Fruit fly (Drosophila melanogaster) whole organism, embryonic: ENCODE results near the gene CG7328.

Source experiments
- BtbVII ChIP-seq: fragments of 200-800 bp; sonication (Bioruptor generic); optimal IDR thresholded peaks from 3 replicates; lab custom pipeline; 2017; ENCODE audit warnings: missing biosample characterization, mild to moderate bottlenecking, missing genetic modification characterization
- Bteb2 ChIP-seq: fragments of 200-800 bp; sonication (Bioruptor generic); optimal IDR thresholded peaks from 2 replicates; lab custom pipeline; 2016; ENCODE audit warnings: missing biosample characterization, missing genetic modification characterization
- CG10462 ChIP-seq: fragments of 200-800 bp; sonication (Bioruptor generic); optimal IDR thresholded peaks from 2 replicates; lab custom pipeline; 2016; ENCODE audit warnings: missing biosample characterization, missing genetic modification characterization
- CG10979 ChIP-seq: fragments of 200-800 bp; sonication (Bioruptor generic); optimal IDR thresholded peaks from 2 replicates; lab custom pipeline; 2018; ENCODE audit warnings: missing biosample characterization, mild to moderate bottlenecking, missing genetic modification characterization, moderate library complexity
- CG12236 ChIP-seq: fragments of 200-800 bp; sonication (Bioruptor generic); optimal IDR thresholded peaks from 2 replicates; lab custom pipeline; 2016; ENCODE audit warnings: missing biosample characterization, missing genetic modification characterization
- CG1602 ChIP-seq: fragments of 200-800 bp; sonication (Bioruptor generic); optimal IDR thresholded peaks from 3 replicates; lab custom pipeline; 2016; ENCODE audit warnings: missing biosample characterization, missing genetic modification characterization
- CG17361 ChIP-seq: fragments of 200-800 bp; sonication (Bioruptor generic); IDR thresholded peaks from 3 replicates; pipeline ENCODE4 v1.3.6; 2022; ENCODE audit warnings: missing biosample characterization, missing genetic modification characterization
- CG1792 ChIP-seq: fragments of 200-800 bp; sonication (Bioruptor generic); optimal IDR thresholded peaks from 2 replicates; lab custom pipeline; 2016; ENCODE audit warnings: missing biosample characterization, missing genetic modification characterization
- CG2116 ChIP-seq: fragments of 200-800 bp; sonication (Bioruptor generic); optimal IDR thresholded peaks from 3 replicates; lab custom pipeline; 2018; ENCODE audit warnings: missing biosample characterization, mild to moderate bottlenecking, missing genetic modification characterization
- CG34224 ChIP-seq: fragments of 200-800 bp; sonication (Bioruptor generic); IDR thresholded peaks from 3 replicates; pipeline ENCODE4 v1.3.6; 2022; ENCODE audit warnings: missing biosample characterization, missing genetic modification characterization; ENCODE audit not compliant: partially characterized antibody
- CG43689 ChIP-seq: fragments of 200-800 bp; sonication (Bioruptor generic); IDR thresholded peaks from 2 replicates; pipeline ENCODE4 v1.3.6; 2022; ENCODE audit warnings: missing biosample characterization, missing genetic modification characterization
- CG4820 ChIP-seq: fragments of 200-800 bp; sonication (Bioruptor generic); optimal IDR thresholded peaks from 3 replicates; lab custom pipeline; 2016; ENCODE audit warnings: missing biosample characterization, missing genetic modification characterization
- CG6272 ChIP-seq: fragments of 200-800 bp; sonication (Bioruptor generic); IDR thresholded peaks from 2 replicates; pipeline ENCODE4 v1.3.6; 2022; ENCODE audit warnings: missing biosample characterization, missing genetic modification characterization
- CG6654 ChIP-seq: fragments of 200-800 bp; sonication (Bioruptor generic); optimal IDR thresholded peaks from 2 replicates; lab custom pipeline; 2017; ENCODE audit warnings: missing biosample characterization, mild to moderate bottlenecking, missing genetic modification characterization
- CG6854 ChIP-seq: fragments of 200-800 bp; sonication (Bioruptor generic); optimal IDR thresholded peaks from 3 replicates; lab custom pipeline; 2017; ENCODE audit warnings: missing biosample characterization, mild to moderate bottlenecking, missing genetic modification characterization
- CG9437 ChIP-seq: fragments of 200-800 bp; sonication (Bioruptor generic); optimal IDR thresholded peaks from 2 replicates; lab custom pipeline; 2018; ENCODE audit warnings: missing biosample characterization, mild to moderate bottlenecking, missing genetic modification characterization
- Dbx ChIP-seq: fragments of 200-800 bp; sonication (Bioruptor generic); IDR thresholded peaks from 3 replicates; pipeline ENCODE4 v1.3.6; 2022; ENCODE audit warnings: missing biosample characterization, missing genetic modification characterization
- Dip2 ChIP-seq: fragments of 200-800 bp; sonication (Bioruptor generic); IDR thresholded peaks from 2 replicates; pipeline ENCODE4 v1.3.6; 2022; ENCODE audit warnings: missing biosample characterization, missing genetic modification characterization
- Dip3 ChIP-seq: fragments of 200-800 bp; sonication (Bioruptor generic); optimal IDR thresholded peaks from 3 replicates; lab custom pipeline; 2016; ENCODE audit warnings: missing biosample characterization, missing genetic modification characterization
- Dll ChIP-seq: fragments of 200-800 bp; sonication (Bioruptor generic); IDR thresholded peaks from 4 replicates; pipeline ENCODE4 v1.3.6; 2022; ENCODE audit warnings: missing biosample characterization, missing genetic modification characterization; ENCODE audit not compliant: partially characterized antibody
- Drgx ChIP-seq: fragments of 200-800 bp; sonication (Bioruptor generic); IDR thresholded peaks from 2 replicates; pipeline ENCODE4 v1.3.6; 2022; ENCODE audit warnings: missing biosample characterization, missing genetic modification characterization
- Eip74EF ChIP-seq, 2 experiments: fragments of 200-800 bp in 1 of 2; fragments of >200 bp in 1 of 2; sonication (Bioruptor generic) in 1 of 2; optimal IDR thresholded peaks; 2 replicates each; lab custom pipeline; 2017 to 2019; ENCODE audit warnings: missing biosample characterization in 2 of 2, missing genetic modification characterization in 2 of 2, mild to moderate bottlenecking in 1 of 2, moderate library complexity in 1 of 2
- HHEX ChIP-seq: fragments of 200-800 bp; sonication (Bioruptor generic); optimal IDR thresholded peaks from 3 replicates; lab custom pipeline; 2017; ENCODE audit warnings: missing biosample characterization, mild to moderate bottlenecking, missing genetic modification characterization, missing genetic modification reagents
- Hmx ChIP-seq: fragments of 200-800 bp; sonication (Bioruptor generic); optimal IDR thresholded peaks from 2 replicates; lab custom pipeline; 2016; ENCODE audit warnings: missing biosample characterization, missing genetic modification characterization
- Hr51 ChIP-seq, 2 experiments: fragments of 200-800 bp; sonication (Bioruptor generic); optimal IDR thresholded peaks; 2 replicates in 1 of 2; 3 replicates in 1 of 2; lab custom pipeline; 2016 to 2018; ENCODE audit warnings: missing biosample characterization in 2 of 2, missing genetic modification characterization in 2 of 2, mild to moderate bottlenecking in 1 of 2, moderate library complexity in 1 of 2
- MBD-R2 ChIP-seq: fragments of 200-800 bp; sonication (Bioruptor generic); IDR thresholded peaks from 2 replicates; pipeline ENCODE4 v1.3.6; 2022; ENCODE audit warnings: missing biosample characterization, missing genetic modification characterization
- Myb ChIP-seq: fragments of 200-800 bp; sonication (Bioruptor generic); optimal IDR thresholded peaks from 2 replicates; lab custom pipeline; 2016; ENCODE audit warnings: missing biosample characterization, missing genetic modification characterization
- Oli ChIP-seq: fragments of 200-800 bp; sonication (Bioruptor generic); optimal IDR thresholded peaks from 2 replicates; lab custom pipeline; 2018; ENCODE audit warnings: missing biosample characterization, mild to moderate bottlenecking, missing genetic modification characterization, moderate library complexity
- Pdp1 ChIP-seq, 2 experiments: fragments of 200-800 bp; sonication (Bioruptor generic); optimal IDR thresholded peaks; 3 replicates each; lab custom pipeline; 2016; ENCODE audit warnings: missing biosample characterization in 2 of 2, missing genetic modification characterization in 2 of 2, mild to moderate bottlenecking in 1 of 2, moderate library complexity in 1 of 2
- Ssrp ChIP-seq: fragments of 200-800 bp; sonication (Bioruptor generic); optimal IDR thresholded peaks from 2 replicates; lab custom pipeline; 2018; ENCODE audit warnings: missing biosample characterization, mild to moderate bottlenecking, missing genetic modification characterization, moderate library complexity
- aop ChIP-seq: fragments of 200-800 bp; sonication (Bioruptor generic); IDR thresholded peaks from 2 replicates; pipeline ENCODE4 v1.3.6; 2022; ENCODE audit warnings: missing biosample characterization, missing genetic modification characterization
- crol ChIP-seq: fragments of 200-800 bp; sonication (Bioruptor generic); IDR thresholded peaks from 2 replicates; pipeline ENCODE4 v1.3.6; 2022; ENCODE audit warnings: missing biosample characterization, missing genetic modification characterization
- crp ChIP-seq, 2 experiments: fragments of 200-800 bp; sonication (Bioruptor generic); optimal IDR thresholded peaks; 2 replicates in 1 of 2; 3 replicates in 1 of 2; lab custom pipeline; 2017; ENCODE audit warnings: missing biosample characterization in 2 of 2, missing genetic modification characterization in 2 of 2, mild to moderate bottlenecking in 1 of 2, moderate library complexity in 1 of 2
- dan ChIP-seq: fragments of 200-800 bp; sonication (Bioruptor generic); IDR thresholded peaks from 2 replicates; pipeline ENCODE4 v1.3.6; 2022; ENCODE audit warnings: missing biosample characterization, missing genetic modification characterization
- dimm ChIP-seq: fragments of 200-800 bp; sonication (Bioruptor generic); IDR thresholded peaks from 2 replicates; pipeline ENCODE4 v1.3.6; 2022; ENCODE audit warnings: missing biosample characterization, missing genetic modification characterization
- emc ChIP-seq: fragments of 200-800 bp; sonication (Bioruptor generic); optimal IDR thresholded peaks from 2 replicates; lab custom pipeline; 2016; ENCODE audit warnings: missing biosample characterization, missing genetic modification characterization
- gce ChIP-seq: fragments of 200-800 bp; sonication (Bioruptor generic); IDR thresholded peaks from 3 replicates; pipeline ENCODE4 v1.3.6; 2022; ENCODE audit warnings: missing biosample characterization, missing genetic modification characterization
- gcm ChIP-seq: fragments of 200-800 bp; sonication (Bioruptor generic); optimal IDR thresholded peaks from 2 replicates; lab custom pipeline; 2019; ENCODE audit warnings: missing biosample characterization, mild to moderate bottlenecking, missing genetic modification characterization, moderate library complexity
- gem ChIP-seq: fragments of 200-800 bp; sonication (Bioruptor generic); optimal IDR thresholded peaks from 2 replicates; lab custom pipeline; 2019; ENCODE audit warnings: missing biosample characterization, mild to moderate bottlenecking, missing genetic modification characterization, moderate library complexity
- ham ChIP-seq: fragments of 200-800 bp; sonication (Bioruptor generic); IDR thresholded peaks from 2 replicates; pipeline ENCODE4 v1.3.6; 2022; ENCODE audit warnings: missing biosample characterization, missing genetic modification characterization
- hb ChIP-seq: fragments of 200-800 bp; sonication (Bioruptor generic); IDR thresholded peaks from 3 replicates; pipeline ENCODE4 v1.3.6; 2022; ENCODE audit warnings: missing biosample characterization, missing genetic modification characterization; ENCODE audit not compliant: partially characterized antibody
- her ChIP-seq: fragments of 200-800 bp; sonication (Bioruptor generic); optimal IDR thresholded peaks from 2 replicates; lab custom pipeline; 2016; ENCODE audit warnings: missing biosample characterization, missing genetic modification characterization
- lov ChIP-seq, 2 experiments: fragments of 200-800 bp in 1 of 2; fragments of >200 bp in 1 of 2; sonication (Bioruptor generic) in 1 of 2; IDR thresholded peaks in 1 of 2; optimal IDR thresholded peaks in 1 of 2; 2 replicates in 1 of 2; 3 replicates in 1 of 2; pipeline versions ENCODE4 v1.3.6 to Lab custom; 2017 to 2022; ENCODE audit warnings: missing biosample characterization in 1 of 2, missing genetic modification characterization in 1 of 2
- prd ChIP-seq, 3 experiments: fragments of >200 bp in 2 of 3; fragments of 200-800 bp in 1 of 3; sonication (Bioruptor generic) in 1 of 3; optimal IDR thresholded peaks in 2 of 3; IDR thresholded peaks in 1 of 3; 2 replicates in 2 of 3; 3 replicates in 1 of 3; pipeline versions ENCODE4 v1.3.6 to Lab custom; 2017 to 2022; ENCODE audit warnings: missing biosample characterization in 1 of 3, missing genetic modification characterization in 1 of 3
- ranshi ChIP-seq: fragments of 200-800 bp; sonication (Bioruptor generic); IDR thresholded peaks from 2 replicates; pipeline ENCODE4 v1.3.6; 2022; ENCODE audit warnings: missing biosample characterization, missing genetic modification characterization
- sr ChIP-seq: fragments of 200-800 bp; sonication (Bioruptor generic); IDR thresholded peaks from 3 replicates; pipeline ENCODE4 v1.3.6; 2022; ENCODE audit warnings: missing biosample characterization, missing genetic modification characterization
- trh ChIP-seq: fragments of 200-800 bp; sonication (Bioruptor generic); optimal IDR thresholded peaks from 2 replicates; lab custom pipeline; 2016; ENCODE audit warnings: missing biosample characterization, missing genetic modification characterization
- zfh1 ChIP-seq: fragments of 200-800 bp; sonication (Bioruptor generic); IDR thresholded peaks from 3 replicates; pipeline ENCODE4 v1.3.6; 2022; ENCODE audit warnings: missing biosample characterization, missing genetic modification characterization

Gene CG7328

DNA sequence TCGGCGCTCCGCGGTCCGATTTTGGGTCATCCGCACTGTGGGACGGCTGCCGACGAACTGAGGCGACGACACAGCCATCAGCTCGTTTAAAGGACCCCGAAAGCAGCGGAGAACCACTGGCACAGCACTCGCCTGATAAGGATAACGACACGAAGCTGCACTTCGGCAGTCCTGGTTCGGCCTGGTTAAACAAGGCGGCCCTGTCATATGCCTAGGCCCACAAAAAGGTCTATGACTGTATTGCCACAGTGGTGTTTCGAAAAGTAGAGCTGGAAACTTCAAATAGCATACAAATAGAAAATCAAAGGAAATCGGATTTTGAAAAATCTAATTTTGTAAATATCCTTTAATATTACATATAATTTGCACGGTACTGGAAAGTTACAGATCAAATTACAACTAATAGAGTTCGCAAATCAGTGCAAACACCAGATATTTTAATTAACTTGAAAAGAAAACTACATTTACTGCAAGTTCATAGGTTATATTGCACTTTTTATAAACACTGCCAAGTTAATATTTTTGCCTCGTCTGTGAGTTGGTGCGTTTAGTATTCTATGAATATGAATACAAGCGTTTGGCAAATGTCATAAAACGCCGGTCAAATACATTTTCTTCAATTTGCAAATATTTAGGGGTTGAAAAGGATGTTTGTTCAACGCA lies 44.9 kb upstream of the CG7328 start (continued):
- TF ChIP-seq gcm (GFP tag; lab: Kevin White, UChicago) (no peak), CG1792 (GFP tag; lab: Kevin White, UChicago) (no peak), CG6272 (no peak), Myb (GFP tag; lab: Kevin White, UChicago) (peak; percentile 34), her (GFP tag; lab: Kevin White, UChicago) (peak; percentile 13), Ssrp (tag; lab: Kevin White, UChicago) (peak; percentile 49), gce (GFP tag; lab: Robert Waterston, UW) (no peak), Dbx (peak; percentile 60; the same call in 1 of the 3 replicates), ranshi (GFP tag; lab: Robert Waterston, UW) (no peak), dimm (GFP tag; lab: Robert Waterston, UW) (no peak), CG6654 (no peak), CG9437 (GFP tag; lab: Kevin White, UChicago) (peak; percentile 59), crol (GFP tag; lab: Robert Waterston, UW) (no peak), CG10979 (tag; lab: Kevin White, UChicago) (no peak), CG1602 (peak; percentile 54), Pdp1 (GFP tag; optimal IDR thresholded peaks at IDR 0.05; lab: Kevin White, UChicago) (peak in 1 of 2 experiments; percentile 32), CG4820 (no peak), Bteb2 (peak; percentile 62), MBD-R2 (GFP tag; lab: Robert Waterston, UW) (no peak), CG34224 (GFP tag; lab: Robert Waterston, UW) (no peak), HHEX (GFP tag; lab: Kevin White, UChicago) (peak; percentile 61), Drgx (GFP tag; lab: Robert Waterston, UW) (no peak), ham (GFP tag; lab: Robert Waterston, UW) (0 out of 2 replicates have a peak, but pooled peaks have one; percentile 28), Dip3 (GFP tag; lab: Kevin White, UChicago) (peak; percentile 63), CG10462 (GFP tag; lab: Kevin White, UChicago) (no peak), Oli (peak; percentile 77), aop (GFP tag; lab: Robert Waterston, UW) (no peak), sr (GFP tag; lab: Robert Waterston, UW) (no peak), Eip74EF (GFP tag; optimal IDR thresholded peaks at IDR 0.05; lab: Kevin White, UChicago) (peak in 1 of 2 experiments; percentile 37), zfh1 (GFP tag; lab: Robert Waterston, UW) (no peak), dan (GFP tag; lab: Robert Waterston, UW) (no peak), CG6854 (GFP tag; lab: Kevin White, UChicago) (peak; percentile 57), CG17361 (GFP tag; lab: Robert Waterston, UW) (no peak), BtbVII (GFP tag; lab: Kevin White, UChicago) (peak; percentile 40), CG12236 (GFP tag; lab: Kevin White, UChicago) (no peak), crp (GFP tag; optimal IDR thresholded peaks at IDR 0.05; lab: Kevin White, UChicago) (peak in 1 of 2 experiments; percentile 12), CG2116 (GFP tag; lab: Kevin White, UChicago) (peak; percentile 37), trh (GFP tag; lab: Kevin White, UChicago) (no peak), lov (optimal IDR thresholded peaks at IDR 0.05; lab: Kevin White, UChicago) (no peak), lov (GFP tag; IDR thresholded peaks at IDR 0.05; lab: Robert Waterston, UW) (no peak), gem (tag; lab: Kevin White, UChicago) (peak; percentile 77), Hr51 (GFP tag; optimal IDR thresholded peaks at IDR 0.05; lab: Kevin White, UChicago) (peak; percentile 64 to 80), Dip2 (GFP tag; lab: Robert Waterston, UW) (no peak), CG43689 (0 out of 2 replicates have a peak, but pooled peaks have one; percentile 3), hb (GFP tag; lab: Robert Waterston, UW) (no peak), prd (optimal IDR thresholded peaks at IDR 0.05; lab: Kevin White, UChicago) (no peak), prd (GFP tag; IDR thresholded peaks at IDR 0.05; lab: Robert Waterston, UW) (no peak), Dll (GFP tag; lab: Robert Waterston, UW) (no peak), Hmx (GFP tag; lab: Kevin White, UChicago) (no peak), emc (GFP tag; lab: Kevin White, UChicago) (no peak)
